Worm (Caenorhabditis elegans) whole organism, mixed stage, embryonic: ENCODE results near the gene Y43F8B.28.

Experiments
- M03D4.4 ChIP-seq: sonication (generic microtip); optimal IDR thresholded peaks from 2 replicates; lab custom pipeline; 2017; ENCODE audit warnings: mild to moderate bottlenecking, missing genetic modification characterization, missing compliant biosample characterization
- bed-3 ChIP-seq: fragments of 200-800 bp; sonication (Bioruptor generic); optimal IDR thresholded peaks from 3 replicates; lab custom pipeline; 2018; ENCODE audit warnings: mild to moderate bottlenecking, missing genetic modification characterization, moderate library complexity, missing compliant biosample characterization
- blmp-1 ChIP-seq: fragments of 150-350 bp; optimal IDR thresholded peaks from 2 replicates; lab custom pipeline; 2014; ENCODE audit warnings: missing biosample characterization, missing genetic modification characterization
- ceh-39 ChIP-seq: fragments of 150-350 bp; optimal IDR thresholded peaks from 2 replicates; lab custom pipeline; 2014; ENCODE audit warnings: missing biosample characterization, missing genetic modification characterization
- ceh-83 ChIP-seq: fragments of 200-800 bp; sonication (Bioruptor generic); optimal IDR thresholded peaks from 2 replicates; lab custom pipeline; 2018; ENCODE audit warnings: mild to moderate bottlenecking, missing genetic modification characterization, missing compliant biosample characterization
- cnd-1 ChIP-seq: fragments of 200-800 bp; sonication (Bioruptor generic); optimal IDR thresholded peaks from 2 replicates; lab custom pipeline; 2018; ENCODE audit warnings: mild to moderate bottlenecking, missing genetic modification characterization, missing compliant biosample characterization
- drap-1 ChIP-seq: fragments of 200-800 bp; sonication (Bioruptor generic); optimal IDR thresholded peaks from 3 replicates; lab custom pipeline; 2018; ENCODE audit warnings: mild to moderate bottlenecking, missing genetic modification characterization, missing compliant biosample characterization
- elt-1 ChIP-seq: sonication (generic microtip); optimal IDR thresholded peaks from 2 replicates; lab custom pipeline; 2017; ENCODE audit warnings: missing genetic modification characterization, mild to moderate bottlenecking, missing compliant biosample characterization, antibody characterized with exemption, moderate library complexity, borderline replicate concordance; ENCODE audit not compliant: insufficient read depth
- elt-3 ChIP-seq: fragments of 150-350 bp; optimal IDR thresholded peaks from 2 replicates; lab custom pipeline; 2014; ENCODE audit warnings: missing biosample characterization, missing genetic modification characterization
- flh-1 ChIP-seq: fragments of 200-800 bp; sonication (Bioruptor generic); optimal IDR thresholded peaks from 2 replicates; lab custom pipeline; 2018; ENCODE audit warnings: mild to moderate bottlenecking, missing genetic modification characterization, moderate library complexity, missing compliant biosample characterization
- ham-2 ChIP-seq: fragments of 200-800 bp; sonication (Bioruptor generic); optimal IDR thresholded peaks from 2 replicates; lab custom pipeline; 2018; ENCODE audit warnings: mild to moderate bottlenecking, missing genetic modification characterization, missing compliant biosample characterization
- hlh-1 ChIP-seq: fragments of 150-350 bp; optimal IDR thresholded peaks from 2 replicates; lab custom pipeline; 2014; ENCODE audit warnings: missing biosample characterization, missing genetic modification reagents, missing genetic modification characterization
- lsy-2 ChIP-seq: fragments of 150-350 bp; optimal IDR thresholded peaks from 2 replicates; lab custom pipeline; 2014; ENCODE audit warnings: missing biosample characterization, missing genetic modification characterization
- mab-5 ChIP-seq: fragments of 150-350 bp; optimal IDR thresholded peaks from 2 replicates; lab custom pipeline; 2014; ENCODE audit warnings: missing biosample characterization, missing genetic modification characterization
- mls-2 ChIP-seq: sonication (generic microtip); optimal IDR thresholded peaks from 2 replicates; lab custom pipeline; 2016; ENCODE audit warnings: mild to moderate bottlenecking, missing genetic modification characterization, moderate library complexity, missing compliant biosample characterization
- nhr-12 ChIP-seq: fragments of 150-350 bp; optimal IDR thresholded peaks from 2 replicates; lab custom pipeline; 2014; ENCODE audit warnings: missing biosample characterization, missing genetic modification characterization
- nhr-2 ChIP-seq: fragments of 150-350 bp; optimal IDR thresholded peaks from 2 replicates; lab custom pipeline; 2014; ENCODE audit warnings: missing biosample characterization, missing genetic modification characterization
- nhr-237 ChIP-seq: fragments of 150-350 bp; optimal IDR thresholded peaks from 2 replicates; lab custom pipeline; 2014; ENCODE audit warnings: missing biosample characterization, missing genetic modification characterization
- nhr-28 ChIP-seq: fragments of 150-350 bp; optimal IDR thresholded peaks from 2 replicates; lab custom pipeline; 2014; ENCODE audit warnings: missing biosample characterization, missing genetic modification characterization
- nhr-76 ChIP-seq: sonication (generic microtip); optimal IDR thresholded peaks from 2 replicates; lab custom pipeline; 2017; ENCODE audit warnings: missing biosample characterization, missing genetic modification characterization
- pha-4 ChIP-seq: fragments of 150-350 bp; optimal IDR thresholded peaks from 2 replicates; lab custom pipeline; 2018; ENCODE audit warnings: missing biosample characterization, missing genetic modification reagents, missing genetic modification characterization
- snpc-4 ChIP-seq: fragments of 150-350 bp; optimal IDR thresholded peaks from 2 replicates; lab custom pipeline; 2014; ENCODE audit warnings: missing biosample characterization, missing genetic modification characterization
- tbx-8 ChIP-seq: fragments of 200-800 bp; sonication (Bioruptor generic); optimal IDR thresholded peaks from 2 replicates; lab custom pipeline; 2018; ENCODE audit warnings: mild to moderate bottlenecking, missing genetic modification characterization, moderate library complexity, missing compliant biosample characterization
- unc-120 ChIP-seq: sonication (generic microtip); optimal IDR thresholded peaks from 2 replicates; lab custom pipeline; 2017; ENCODE audit warnings: missing genetic modification characterization, missing compliant biosample characterization; ENCODE audit not compliant: poor library complexity, severe bottlenecking
- unc-39 ChIP-seq: fragments of 150-350 bp; optimal IDR thresholded peaks from 2 replicates; lab custom pipeline; 2014; ENCODE audit warnings: missing biosample characterization, missing genetic modification characterization
- zip-8 ChIP-seq: fragments of 150-350 bp; optimal IDR thresholded peaks from 2 replicates; lab custom pipeline; 2014; ENCODE audit warnings: missing biosample characterization, missing genetic modification characterization
- ztf-11 ChIP-seq: fragments of 150-350 bp; optimal IDR thresholded peaks from 2 replicates; lab custom pipeline; 2014; ENCODE audit warnings: missing biosample characterization, missing genetic modification characterization

Y43F8B.28 gene

DNA sequence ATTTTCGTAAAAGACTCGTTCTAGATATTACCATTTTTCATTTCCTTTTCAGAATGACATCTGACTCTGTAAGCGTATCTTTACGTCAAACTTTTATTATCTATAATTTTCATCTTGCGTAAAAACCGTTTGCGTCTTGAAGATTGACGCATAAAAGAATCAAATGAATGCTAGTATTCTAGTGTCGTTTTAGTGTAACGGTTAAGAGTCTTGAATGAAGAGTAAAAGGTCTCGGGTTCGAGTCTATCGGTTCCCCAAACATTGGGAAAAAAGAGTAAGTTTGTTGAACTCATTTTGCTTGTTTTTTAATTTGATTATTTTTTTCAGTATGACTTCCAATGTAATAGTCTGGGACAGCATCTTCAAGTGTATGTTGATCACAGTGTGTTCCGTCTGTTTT, 612 bp upstream of the Y43F8B.28 start, which contains the start of gene Y43F8B.17:
TSS of gene Y43F8B.17 (plus strand) at position 215 of the 400 bp plus-strand sequence.
- no peak for TF ChIP-seq drap-1 (GFP tag; lab: Kevin White, UChicago)
- TF ChIP-seq cnd-1 (tag; lab: Kevin White, UChicago): no peak
- TF ChIP-seq unc-120 (tag; lab: Kevin White, UChicago): no peak
- no peak for TF ChIP-seq nhr-2 (tag; lab: Kevin White, UChicago)
- TF ChIP-seq nhr-12 (tag; lab: Kevin White, UChicago): no peak
- no peak for TF ChIP-seq ham-2 (GFP tag; lab: Kevin White, UChicago)
- no peak for TF ChIP-seq mab-5 (tag; lab: Kevin White, UChicago)

ce11 chrV:19485690-19486089, 571 bp downstream of the Y43F8B.28 start, which contains the start of gene Y43F8B.18:
Gene Y43F8B.18, plus strand, starts transcription at chrV:19485990.
- TF ChIP-seq drap-1 (GFP tag; lab: Kevin White, UChicago) (no peak), nhr-12 (tag; lab: Kevin White, UChicago) (no peak), zip-8 (tag; lab: Kevin White, UChicago) (no peak), bed-3 (no peak)
- TF ChIP-seq, all 35 proteins: peak for 0

ce11 chrV:19490461-19490860, 5.3 kb downstream of the Y43F8B.28 start, which contains the start of gene Y43F8B.7:
Gene Y43F8B.7, plus strand, starts transcription at chrV:19490761.
- TF ChIP-seq M03D4.4: no peak
- TF ChIP-seq nhr-28 (tag; lab: Kevin White, UChicago): no peak
- no peak for TF ChIP-seq ceh-83 (GFP tag; lab: Kevin White, UChicago)
- no peak for TF ChIP-seq flh-1 (GFP tag; lab: Kevin White, UChicago)
- TF ChIP-seq pha-4: no peak
- TF ChIP-seq tbx-8: no peak
- no peak for TF ChIP-seq unc-39 (tag; lab: Kevin White, UChicago)
- no peak for TF ChIP-seq ceh-39

DNA sequence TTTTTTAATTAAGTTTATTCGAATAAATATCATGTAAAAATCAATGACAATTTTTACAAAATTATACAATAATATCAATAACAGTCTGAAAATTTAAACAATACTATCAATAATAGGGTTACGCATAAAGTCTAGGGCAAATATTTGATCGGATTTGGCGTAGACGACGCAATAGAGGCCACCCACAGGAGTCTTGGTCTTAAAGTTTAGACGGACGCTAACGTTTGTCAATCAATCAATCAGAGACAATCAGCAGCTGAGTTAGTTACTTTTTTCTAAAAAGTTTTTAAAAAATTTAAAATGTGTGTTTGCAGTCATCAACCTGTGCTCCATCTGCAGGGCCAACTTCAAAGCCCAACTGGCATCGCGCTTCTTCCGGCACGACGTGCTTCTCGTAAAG, 6.2 kb downstream of the Y43F8B.28 start, which contains the start of gene Y43F8B.29:
TSS of gene Y43F8B.29 (plus strand) at position 301 of the 400 bp plus-strand sequence.
- TF ChIP-seq bed-3 (no peak), elt-3 (no peak), nhr-237 (no peak), cnd-1 (tag; lab: Kevin White, UChicago) (no peak), unc-39 (tag; lab: Kevin White, UChicago) (no peak), ceh-83 (GFP tag; lab: Kevin White, UChicago) (no peak), blmp-1 (no peak), flh-1 (GFP tag; lab: Kevin White, UChicago) (no peak), mls-2 (no peak), lsy-2 (no peak)
- TF ChIP-seq, all 35 proteins: peak for 0

ce11 chrV:19495145-19495544, 10.0 kb downstream of the Y43F8B.28 start:
- TF ChIP-seq drap-1 (GFP tag; lab: Kevin White, UChicago): peak; percentile 8
- TF ChIP-seq pha-4: no peak

DNA sequence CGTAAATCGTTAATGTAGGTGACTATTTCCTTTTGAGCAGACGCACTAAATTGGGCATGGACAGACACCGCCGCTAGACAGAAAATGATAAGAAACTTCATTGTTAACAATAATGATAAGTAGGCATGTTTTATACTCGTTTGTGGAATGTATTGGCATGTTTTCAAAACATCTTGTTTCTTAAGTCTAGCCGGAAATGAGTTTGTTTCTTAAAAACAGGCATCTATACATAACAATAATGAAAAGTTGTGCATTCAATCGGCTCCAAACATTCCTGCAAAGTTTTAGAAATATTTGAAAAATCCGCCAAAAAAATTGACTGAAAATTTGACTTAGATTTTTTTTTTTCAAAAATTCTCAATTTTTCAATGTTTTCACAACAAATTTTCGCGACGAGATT, 10.5 kb downstream of the Y43F8B.28 start, which contains the start of gene scl-21:
TSS of gene scl-21 (minus strand) at position 101 of the 400 bp plus-strand sequence.
- no peak for TF ChIP-seq nhr-76 (tag; lab: Kevin White, UChicago)
- no peak for TF ChIP-seq snpc-4 (tag; lab: Kevin White, UChicago)
- no peak for TF ChIP-seq mls-2
- TF ChIP-seq blmp-1: no peak
- TF ChIP-seq lsy-2: no peak
- TF ChIP-seq hlh-1 (tag; lab: Kevin White, UChicago): no peak
- no peak for TF ChIP-seq elt-3
- no peak for TF ChIP-seq pha-4
- no peak for TF ChIP-seq bed-3

ce11 chrV:19497087-19497486, 12.0 kb downstream of the Y43F8B.28 start:
- TF ChIP-seq bed-3 (no peak), nhr-12 (tag; lab: Kevin White, UChicago) (no peak), ztf-11 (tag; lab: Kevin White, UChicago) (no peak), elt-1 (tag; lab: Kevin White, UChicago) (no peak), nhr-76 (tag; lab: Kevin White, UChicago) (no peak), unc-39 (tag; lab: Kevin White, UChicago) (no peak), mab-5 (tag; lab: Kevin White, UChicago) (no peak), ham-2 (GFP tag; lab: Kevin White, UChicago) (no peak)
